Fruit fly (Drosophila melanogaster) Kc167 (cell line): ENCODE measurements around the gene Aos1.

ENCODE experiments used
- Myc ChIP-seq: fragments of >200 bp; optimal IDR thresholded peaks from 2 replicates; lab custom pipeline; 2017; ENCODE audit warnings: missing external identifiers
- h ChIP-seq: fragments of >200 bp; optimal IDR thresholded peaks from 3 replicates; lab custom pipeline; 2018; ENCODE audit warnings: missing external identifiers
- psq ChIP-seq: fragments of >200 bp; optimal IDR thresholded peaks from 2 replicates; lab custom pipeline; 2017; ENCODE audit warnings: missing external identifiers
- ttk ChIP-seq: sonication (Bioruptor generic); optimal IDR thresholded peaks from 2 replicates; lab custom pipeline; 2017; ENCODE audit warnings: missing external identifiers

DNA sequence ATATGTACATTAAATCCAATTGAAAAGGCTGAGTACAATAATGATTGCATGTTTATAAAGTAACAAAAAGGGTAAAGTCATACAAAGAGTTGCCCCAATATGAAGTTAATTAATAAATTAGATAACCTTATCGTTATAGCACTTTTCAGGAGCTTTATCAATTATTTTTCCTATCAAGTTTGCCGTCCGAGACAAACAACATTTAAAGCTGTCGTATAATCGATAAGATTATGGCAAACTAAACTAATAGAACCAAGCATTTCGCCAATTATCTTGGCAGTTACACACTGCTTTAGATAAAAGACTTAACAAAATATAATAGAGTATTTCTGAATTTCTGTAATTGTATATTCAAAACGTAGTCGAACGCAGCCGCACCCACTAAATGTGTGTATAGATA, 28.5 kb downstream of the Aos1 start:
- TF ChIP-seq h (lab: Kevin White, UChicago) (no peak), psq (lab: Kevin White, UChicago) (no peak), ttk (lab: Kevin White, UChicago) (no peak), Myc (lab: Kevin White, UChicago) (no peak)
